Worm (Caenorhabditis elegans): ENCODE results near the gene srsx-18.
A peak's percentile ranks its signal among the peaks of the same experiment; 100 is the strongest.

The srsx-18 gene

ce11 chrV:5949674-5950149, 27.4 kb downstream of the srsx-18 start:
- TF ChIP-seq nhr-84 (tag; optimal IDR thresholded peaks at IDR 0.05): no peak
- peak; percentile 26 for TF ChIP-seq blmp-1 (tag; optimal IDR thresholded peaks at IDR 0.05)
- no peak for TF ChIP-seq nhr-85 (tag)

ce11 chrV:5951133-5951532, 28.8 kb downstream of the srsx-18 start, which contains the start of gene M03F8.1:
Gene M03F8.1, plus strand, starts transcription at chrV:5951433.
- no peak for TF ChIP-seq sptf-1 (tag; optimal IDR thresholded peaks at IDR 0.05)
- TF ChIP-seq blmp-1 (tag; optimal IDR thresholded peaks at IDR 0.05): peak; percentile 31

- TF ChIP-seq ces-1 (GFP tag; optimal IDR thresholded peaks at IDR 0.05) (no peak), snu-23 (GFP tag; optimal IDR thresholded peaks at IDR 0.05) (no peak), tbx-2 (tag; optimal IDR thresholded peaks at IDR 0.05) (no peak), egl-27 (tag; optimal IDR thresholded peaks at IDR 0.05) (no peak), fkh-4 (tag; optimal IDR thresholded peaks at IDR 0.05; ENCODE audit: borderline replicate concordance) (no peak), lin-35 (GFP tag; optimal IDR thresholded peaks at IDR 0.05) (no peak), sptf-1 (tag; optimal IDR thresholded peaks at IDR 0.05) (no peak), rnt-1 (tag; optimal IDR thresholded peaks at IDR 0.05) (no peak), zip-4 (GFP tag; optimal IDR thresholded peaks at IDR 0.05) (no peak), swsn-7 (tag; optimal IDR thresholded peaks at IDR 0.05) (no peak), zag-1 (tag; optimal IDR thresholded peaks at IDR 0.05) (no peak), egl-13 (tag; optimal IDR thresholded peaks at IDR 0.05) (no peak), ceh-63 (GFP tag; optimal IDR thresholded peaks at IDR 0.05) (no peak), unc-130 (tag; optimal IDR thresholded peaks at IDR 0.05) (no peak)
These were observed 30.8 kb downstream of the srsx-18 start for ce11 chrV:5953086-5953485.

ce11 chrV:5954747-5955146, 32.4 kb downstream of the srsx-18 start, which contains the start of gene M03F8.6:
Gene M03F8.6, minus strand, starts transcription at chrV:5954847.
- no peak for TF ChIP-seq dsc-1 (tag; optimal IDR thresholded peaks at IDR 0.05)
- TF ChIP-seq blmp-1 (tag; optimal IDR thresholded peaks at IDR 0.05): no peak
- no peak for TF ChIP-seq fkh-4 (tag; optimal IDR thresholded peaks at IDR 0.05; ENCODE audit: borderline replicate concordance)
- no peak for TF ChIP-seq lir-3 (tag; optimal IDR thresholded peaks at IDR 0.05; ENCODE audit: poor library complexity)
- TF ChIP-seq fos-1 (tag; optimal IDR thresholded peaks at IDR 0.05): no peak
- no peak for TF ChIP-seq lin-35 (GFP tag; optimal IDR thresholded peaks at IDR 0.05)
- no peak for TF ChIP-seq unc-30 (tag; optimal IDR thresholded peaks at IDR 0.05)
- no peak for TF ChIP-seq sox-4 (tag; optimal IDR thresholded peaks at IDR 0.05)
- TF ChIP-seq tbx-2 (tag; optimal IDR thresholded peaks at IDR 0.05): no peak
- no peak for TF ChIP-seq irx-1 (tag; optimal IDR thresholded peaks at IDR 0.05)
- no peak for TF ChIP-seq snpc-4 (tag; optimal IDR thresholded peaks at IDR 0.05)
- no peak for TF ChIP-seq egl-27 (tag; optimal IDR thresholded peaks at IDR 0.05)
- TF ChIP-seq nhr-20 (tag; optimal IDR thresholded peaks at IDR 0.05): no peak
- no peak for TF ChIP-seq pag-3 (tag; optimal IDR thresholded peaks at IDR 0.05; ENCODE audit: borderline replicate concordance, insufficient read depth)
- TF ChIP-seq ceh-8 (GFP tag; optimal IDR thresholded peaks at IDR 0.05): no peak
- no peak for TF ChIP-seq nhr-47 (tag; optimal IDR thresholded peaks at IDR 0.05)
- TF ChIP-seq fkh-8 (tag; optimal IDR thresholded peaks at IDR 0.05): no peak
- TF ChIP-seq pax-3 (tag; optimal IDR thresholded peaks at IDR 0.05): no peak
- no peak for TF ChIP-seq unc-86 (tag; optimal IDR thresholded peaks at IDR 0.05)
- no peak for TF ChIP-seq lsy-2 (tag; optimal IDR thresholded peaks at IDR 0.05)

DNA sequence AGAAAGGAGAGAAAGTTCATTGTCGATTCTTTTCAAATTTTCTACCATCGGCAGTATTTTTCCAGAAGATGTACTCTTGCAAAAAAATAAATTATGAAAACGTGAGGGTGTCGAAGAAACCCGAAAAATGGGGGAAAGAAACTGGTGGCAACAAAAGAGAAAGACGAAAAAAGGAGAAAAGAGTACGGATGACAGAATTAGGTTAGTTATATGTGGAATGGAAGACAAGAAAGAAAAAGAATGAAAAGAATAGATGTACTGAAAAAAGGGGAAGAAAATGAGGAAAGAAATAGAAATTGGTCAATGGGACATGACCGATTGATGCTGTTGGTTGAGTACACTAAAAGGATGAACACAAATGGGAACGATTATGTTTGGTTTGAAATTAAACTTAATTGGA, 33.3 kb downstream of the srsx-18 start:
- peak; percentile 47 for TF ChIP-seq lin-14 (GFP tag; optimal IDR thresholded peaks at IDR 0.05)
- TF ChIP-seq unc-30 (tag; optimal IDR thresholded peaks at IDR 0.05): no peak
- no peak for TF ChIP-seq efl-1 (optimal IDR thresholded peaks at IDR 0.05)
- peak in 1 of 2 experiments; percentile 39 for TF ChIP-seq efl-1 (GFP tag; optimal IDR thresholded peaks at IDR 0.05 in 1 of 2)
- TF ChIP-seq blmp-1 (tag; optimal IDR thresholded peaks at IDR 0.05): peak; percentile 8
- no peak for TF ChIP-seq lsy-2 (tag; optimal IDR thresholded peaks at IDR 0.05)

Data from whole organism, L1 larva.